Fruit fly (Drosophila melanogaster) whole organism, adult: ENCODE data around the gene Ibf2.

Experiments used
- CG11617 ChIP-seq: fragments of 200-800 bp; sonication (Bioruptor generic); optimal IDR thresholded peaks from 2 replicates; lab custom pipeline; 2017; ENCODE audit warnings: mild to moderate bottlenecking, missing biosample characterization, missing genetic modification reagents, missing genetic modification characterization
- CG12768 ChIP-seq: fragments of 200-800 bp; sonication (Bioruptor generic); optimal IDR thresholded peaks from 2 replicates; lab custom pipeline; 2017; ENCODE audit warnings: missing biosample characterization, missing genetic modification characterization, mild to moderate bottlenecking, moderate library complexity, missing genetic modification reagents
- CG14711 ChIP-seq: fragments of 200-800 bp; sonication (Bioruptor generic); optimal IDR thresholded peaks from 2 replicates; lab custom pipeline; 2018; ENCODE audit warnings: missing biosample characterization, mild to moderate bottlenecking, missing genetic modification characterization, moderate library complexity
- CG1620 ChIP-seq: fragments of 200-800 bp; sonication (Bioruptor generic); optimal IDR thresholded peaks from 2 replicates; lab custom pipeline; 2016; ENCODE audit warnings: missing biosample characterization, missing genetic modification characterization
- CG33017 ChIP-seq: fragments of 200-800 bp; sonication (Bioruptor generic); optimal IDR thresholded peaks from 2 replicates; lab custom pipeline; 2018; ENCODE audit warnings: missing biosample characterization, mild to moderate bottlenecking, missing genetic modification characterization, moderate library complexity
- CG5204 ChIP-seq: fragments of 200-800 bp; sonication (Bioruptor generic); optimal IDR thresholded peaks from 2 replicates; lab custom pipeline; 2016; ENCODE audit warnings: missing biosample characterization, missing genetic modification characterization
- CG7045 ChIP-seq: fragments of 200-800 bp; sonication (Bioruptor generic); optimal IDR thresholded peaks from 2 replicates; lab custom pipeline; 2017; ENCODE audit warnings: missing biosample characterization, mild to moderate bottlenecking, missing genetic modification characterization
- CG7101 ChIP-seq: fragments of 200-800 bp; sonication (Bioruptor generic); optimal IDR thresholded peaks from 2 replicates; lab custom pipeline; 2018; ENCODE audit warnings: missing biosample characterization, mild to moderate bottlenecking, missing genetic modification characterization, moderate library complexity
- Clk ChIP-seq: fragments of 200-800 bp; sonication (Bioruptor generic); optimal IDR thresholded peaks from 2 replicates; lab custom pipeline; 2017; ENCODE audit warnings: missing biosample characterization, missing genetic modification characterization
- Crg-1 ChIP-seq: fragments of 200-800 bp; sonication (Bioruptor generic); optimal IDR thresholded peaks from 2 replicates; lab custom pipeline; 2016; ENCODE audit warnings: missing biosample characterization, missing genetic modification characterization
- Hr96 ChIP-seq: fragments of 200-800 bp; sonication (Bioruptor generic); optimal IDR thresholded peaks from 2 replicates; lab custom pipeline; 2016; ENCODE audit warnings: missing biosample characterization, missing genetic modification characterization
- Mnt ChIP-seq: fragments of 200-800 bp; sonication (Bioruptor generic); optimal IDR thresholded peaks from 2 replicates; lab custom pipeline; 2016; ENCODE audit warnings: missing biosample characterization, mild to moderate bottlenecking, missing genetic modification characterization
- bab1 ChIP-seq: fragments of 200-800 bp; sonication (Bioruptor generic); optimal IDR thresholded peaks from 3 replicates; lab custom pipeline; 2019; ENCODE audit warnings: missing biosample characterization, mild to moderate bottlenecking, missing genetic modification characterization, moderate library complexity
- cic ChIP-seq: fragments of 200-800 bp; sonication (Bioruptor generic); optimal IDR thresholded peaks from 2 replicates; lab custom pipeline; 2017; ENCODE audit warnings: missing biosample characterization, mild to moderate bottlenecking, missing genetic modification characterization, moderate library complexity
- cnc ChIP-seq, 2 experiments: fragments of >200 bp; optimal IDR thresholded peaks; 2 replicates each; lab custom pipeline; 2017
- kay ChIP-seq: fragments of 200-800 bp; sonication (Bioruptor generic); peaks from one replicate; lab custom pipeline; 2016; ENCODE audit warnings: missing biosample characterization, missing genetic modification characterization, borderline replicate concordance
- ovo ChIP-seq: fragments of 200-800 bp; sonication (Bioruptor generic); optimal IDR thresholded peaks from 2 replicates; lab custom pipeline; 2016; ENCODE audit warnings: missing biosample characterization, missing genetic modification characterization
- pad ChIP-seq: fragments of 200-800 bp; sonication (Bioruptor generic); optimal IDR thresholded peaks from 3 replicates; lab custom pipeline; 2017; ENCODE audit warnings: missing biosample characterization, missing genetic modification characterization, mild to moderate bottlenecking, moderate library complexity, missing genetic modification reagents
- tj ChIP-seq: fragments of 200-800 bp; sonication (Bioruptor generic); optimal IDR thresholded peaks from 3 replicates; lab custom pipeline; 2017; ENCODE audit warnings: missing biosample characterization, mild to moderate bottlenecking, missing genetic modification characterization, moderate library complexity
- toe ChIP-seq: fragments of 200-800 bp; sonication (Bioruptor generic); optimal IDR thresholded peaks from 2 replicates; lab custom pipeline; 2016; ENCODE audit warnings: missing biosample characterization, missing genetic modification characterization

Gene Ibf2

dm6 chr3R:9215551-9215950, 42.8 kb downstream of the Ibf2 start:
- TF ChIP-seq cic (GFP tag; lab: Kevin White, UChicago) = no peak
- TF ChIP-seq CG33017 (tag; lab: Kevin White, UChicago) = no peak
- no peak for TF ChIP-seq CG12768
- no peak for TF ChIP-seq CG7101
- no peak for TF ChIP-seq Mnt (GFP tag; lab: Kevin White, UChicago)
- no peak for TF ChIP-seq kay (GFP tag; lab: Kevin White, UChicago)
- TF ChIP-seq Clk = no peak
- TF ChIP-seq ovo (GFP tag; lab: Kevin White, UChicago) = no peak
- no peak for TF ChIP-seq bab1 (GFP tag; lab: Kevin White, UChicago)
- no peak for TF ChIP-seq cnc (optimal IDR thresholded peaks at IDR 0.05; lab: Kevin White, UChicago)
- TF ChIP-seq tj (GFP tag; lab: Kevin White, UChicago) = no peak
- TF ChIP-seq CG5204 (GFP tag; lab: Kevin White, UChicago) = no peak
- TF ChIP-seq CG14711 (tag; lab: Kevin White, UChicago) = no peak
- no peak for TF ChIP-seq Hr96 (GFP tag; lab: Kevin White, UChicago)
- no peak for TF ChIP-seq pad (GFP tag; lab: Kevin White, UChicago)
- TF ChIP-seq Crg-1 (GFP tag; lab: Kevin White, UChicago) = no peak
- no peak for TF ChIP-seq CG7045 (GFP tag; lab: Kevin White, UChicago)
- TF ChIP-seq CG11617 (GFP tag; lab: Kevin White, UChicago) = no peak

dm6 chr3R:9214235-9214634, 44.1 kb downstream of the Ibf2 start:
- TF ChIP-seq CG33017 (tag; lab: Kevin White, UChicago) (no peak), cnc (optimal IDR thresholded peaks at IDR 0.05; lab: Kevin White, UChicago) (no peak), CG12768 (no peak), Mnt (GFP tag; lab: Kevin White, UChicago) (no peak), kay (GFP tag; lab: Kevin White, UChicago) (no peak), CG14711 (tag; lab: Kevin White, UChicago) (no peak), Clk (no peak), Crg-1 (GFP tag; lab: Kevin White, UChicago) (no peak), CG5204 (GFP tag; lab: Kevin White, UChicago) (no peak), CG1620 (no peak), bab1 (GFP tag; lab: Kevin White, UChicago) (no peak), ovo (GFP tag; lab: Kevin White, UChicago) (no peak), toe (no peak)

DNA sequence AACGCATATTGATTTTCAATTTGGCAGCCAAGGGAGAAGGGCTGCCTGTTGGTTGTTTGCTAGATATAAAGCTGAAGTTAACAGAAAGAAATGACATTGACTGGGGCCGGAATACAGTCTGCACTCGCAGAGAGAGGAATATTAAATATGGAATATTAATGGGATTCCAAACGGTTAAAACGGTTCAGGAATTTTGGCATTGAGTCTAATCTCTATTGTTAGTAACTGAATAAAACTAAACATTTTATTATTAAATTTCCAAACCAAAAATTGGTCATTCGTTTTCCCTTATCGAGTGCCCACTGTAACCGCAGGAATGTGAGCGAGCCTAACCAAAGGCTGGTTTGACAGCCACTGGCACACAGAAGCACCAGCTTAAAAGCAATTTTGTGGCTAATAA, 45.3 kb downstream of the Ibf2 start:
- TF ChIP-seq CG7045 (GFP tag; lab: Kevin White, UChicago) (no peak), ovo (GFP tag; lab: Kevin White, UChicago) (no peak), kay (GFP tag; lab: Kevin White, UChicago) (no peak), Crg-1 (GFP tag; lab: Kevin White, UChicago) (no peak), CG11617 (GFP tag; lab: Kevin White, UChicago) (no peak), CG1620 (no peak)
